Worm (Caenorhabditis elegans) whole organism, mixed stage, embryonic: Measurements from ENCODE around the gene ensh-1.

Experiments
- blmp-1 ChIP-seq: fragments of 150-350 bp; optimal IDR thresholded peaks from 2 replicates; lab custom pipeline; 2014; ENCODE audit warnings: missing biosample characterization, missing genetic modification characterization
- mab-5 ChIP-seq: fragments of 150-350 bp; optimal IDR thresholded peaks from 2 replicates; lab custom pipeline; 2014; ENCODE audit warnings: missing biosample characterization, missing genetic modification characterization
- nhr-12 ChIP-seq: fragments of 150-350 bp; optimal IDR thresholded peaks from 2 replicates; lab custom pipeline; 2014; ENCODE audit warnings: missing biosample characterization, missing genetic modification characterization
- nhr-76 ChIP-seq: sonication (generic microtip); optimal IDR thresholded peaks from 2 replicates; lab custom pipeline; 2017; ENCODE audit warnings: missing biosample characterization, missing genetic modification characterization
- snpc-4 ChIP-seq: fragments of 150-350 bp; optimal IDR thresholded peaks from 2 replicates; lab custom pipeline; 2014; ENCODE audit warnings: missing biosample characterization, missing genetic modification characterization
- unc-39 ChIP-seq: fragments of 150-350 bp; optimal IDR thresholded peaks from 2 replicates; lab custom pipeline; 2014; ENCODE audit warnings: missing biosample characterization, missing genetic modification characterization
- unc-62 ChIP-seq: fragments of 150-350 bp; optimal IDR thresholded peaks from 2 replicates; lab custom pipeline; 2014; ENCODE audit warnings: missing biosample characterization, missing genetic modification reagents, missing genetic modification characterization
- ztf-11 ChIP-seq: fragments of 150-350 bp; optimal IDR thresholded peaks from 2 replicates; lab custom pipeline; 2014; ENCODE audit warnings: missing biosample characterization, missing genetic modification characterization

ce11 chrX:8929688-8930087, 24.5 kb downstream of the ensh-1 start:
- TF ChIP-seq mab-5 (tag; lab: Kevin White, UChicago) (no peak), ztf-11 (tag; lab: Kevin White, UChicago) (no peak), nhr-76 (tag; lab: Kevin White, UChicago) (no peak), blmp-1 (no peak), snpc-4 (tag; lab: Kevin White, UChicago) (no peak), unc-39 (tag; lab: Kevin White, UChicago) (no peak), nhr-12 (tag; lab: Kevin White, UChicago) (no peak), unc-62 (no peak)
